Fruit fly (Drosophila melanogaster): ENCODE measurements around the gene lic.

The lic gene

dm6 chrX:13105220-13105619 is 14.3 kb downstream of the lic start (continued):
- TF ChIP-seq pho (GFP tag; optimal IDR thresholded peaks at IDR 0.05) (no peak), CG1792 (GFP tag; optimal IDR thresholded peaks at IDR 0.05) (no peak), CG13296 (GFP tag; optimal IDR thresholded peaks at IDR 0.05) (peak; percentile 38), tio (GFP tag; optimal IDR thresholded peaks at IDR 0.05) (no peak), Xbp1 (GFP tag; optimal IDR thresholded peaks at IDR 0.05) (no peak), CG7928 (GFP tag; optimal IDR thresholded peaks at IDR 0.05) (no peak), sisA (GFP tag; IDR thresholded peaks at IDR 0.05) (no peak), Usf (GFP tag; optimal IDR thresholded peaks at IDR 0.05) (no peak), Dref (GFP tag; IDR thresholded peaks at IDR 0.05) (no peak), sens-2 (GFP tag; IDR thresholded peaks at IDR 0.05) (no peak), CG16779 (GFP tag; IDR thresholded peaks at IDR 0.05) (no peak), H15 (GFP tag; IDR thresholded peaks at IDR 0.05) (no peak), CG7556 (GFP tag; optimal IDR thresholded peaks at IDR 0.05) (no peak), CG17568 (GFP tag; optimal IDR thresholded peaks at IDR 0.05) (peak; percentile 48), CG9437 (GFP tag; optimal IDR thresholded peaks at IDR 0.05) (no peak), Spps (tag; optimal IDR thresholded peaks at IDR 0.05) (no peak), CG2116 (GFP tag; optimal IDR thresholded peaks at IDR 0.05) (no peak), amos (GFP tag; IDR thresholded peaks at IDR 0.05; ENCODE audit: partially characterized antibody) (no peak), org-1 (GFP tag; optimal IDR thresholded peaks at IDR 0.05) (no peak), nmo (GFP tag; optimal IDR thresholded peaks at IDR 0.05) (no peak), aop (GFP tag; IDR thresholded peaks at IDR 0.05) (no peak), CrebB (tag; optimal IDR thresholded peaks at IDR 0.05) (peak; percentile 10), NfI (GFP tag; optimal IDR thresholded peaks at IDR 0.05) (peak; percentile 2), gsb (GFP tag; IDR thresholded peaks at IDR 0.05) (no peak), p53 (GFP tag; optimal IDR thresholded peaks at IDR 0.05) (no peak), cas (GFP tag; IDR thresholded peaks at IDR 0.05) (no peak), ERR (GFP tag; optimal IDR thresholded peaks at IDR 0.05) (no peak), CG14441 (GFP tag; IDR thresholded peaks at IDR 0.05) (no peak), Mes4 (GFP tag; optimal IDR thresholded peaks at IDR 0.05) (no peak), CG12659 (GFP tag; optimal IDR thresholded peaks at IDR 0.05) (no peak), Ptx1 (GFP tag; IDR thresholded peaks at IDR 0.05) (no peak), dimm (GFP tag; IDR thresholded peaks at IDR 0.05) (no peak), grn (GFP tag; optimal IDR thresholded peaks at IDR 0.05) (no peak), CG31441 (GFP tag; IDR thresholded peaks at IDR 0.05) (no peak), CG34376 (GFP tag; optimal IDR thresholded peaks at IDR 0.05) (peak; percentile 42), Hmr (GFP tag; optimal IDR thresholded peaks at IDR 0.05) (peak; percentile 18), D19A (tag; optimal IDR thresholded peaks at IDR 0.05) (no peak), CG18764 (GFP tag; optimal IDR thresholded peaks at IDR 0.05) (no peak), fd3F (GFP tag; optimal IDR thresholded peaks at IDR 0.05) (peak; percentile 12), chinmo (GFP tag; IDR thresholded peaks at IDR 0.05; ENCODE audit: partially characterized antibody) (no peak), CG9817 (tag; optimal IDR thresholded peaks at IDR 0.05) (no peak), CG4617 (GFP tag; optimal IDR thresholded peaks at IDR 0.05; ENCODE audit: borderline replicate concordance) (no peak), sug (tag; optimal IDR thresholded peaks at IDR 0.05) (peak; percentile 52), CG4404 (GFP tag; IDR thresholded peaks at IDR 0.05) (no peak), Tbp (GFP tag; optimal IDR thresholded peaks at IDR 0.05) (no peak), PHDP (tag; optimal IDR thresholded peaks at IDR 0.05) (peak; percentile 49), lab (GFP tag; optimal IDR thresholded peaks at IDR 0.05) (peak; percentile 28), bsh (GFP tag; optimal IDR thresholded peaks at IDR 0.05) (no peak), Drgx (GFP tag; IDR thresholded peaks at IDR 0.05) (no peak), Fer1 (GFP tag; optimal IDR thresholded peaks at IDR 0.05) (peak; percentile 15), maf-S (GFP tag; optimal IDR thresholded peaks at IDR 0.05) (no peak), croc (GFP tag; conservative IDR thresholded peaks at IDR 0.05) (no peak)

All from whole organism, embryonic.